Fruit fly (Drosophila melanogaster) whole organism, wandering third instar larva: Measurements from ENCODE around the gene mRpL35.

Experiments used
- Abd-B ChIP-seq: fragments of >200 bp; optimal IDR thresholded peaks from 2 replicates; lab custom pipeline; 2017; ENCODE audit warnings: missing biosample characterization, missing genetic modification characterization
- CG32264 ChIP-seq: fragments of 200-800 bp; sonication (Bioruptor generic); optimal IDR thresholded peaks from 2 replicates; lab custom pipeline; 2016; ENCODE audit warnings: missing biosample characterization, missing genetic modification characterization
- CG9705 ChIP-seq: fragments of 200-800 bp; sonication (Bioruptor generic); optimal IDR thresholded peaks from 2 replicates; lab custom pipeline; 2018; ENCODE audit warnings: missing biosample characterization, mild to moderate bottlenecking, missing genetic modification characterization
- CrebA ChIP-seq: fragments of 200-800 bp; sonication (Bioruptor generic); optimal IDR thresholded peaks from 2 replicates; lab custom pipeline; 2016; ENCODE audit warnings: missing biosample characterization, mild to moderate bottlenecking, missing genetic modification characterization, borderline replicate concordance
- Dfd ChIP-seq: fragments of >200 bp; optimal IDR thresholded peaks from 2 replicates; lab custom pipeline; 2017; ENCODE audit warnings: missing biosample characterization, missing genetic modification characterization
- Dif ChIP-seq: fragments of 200-275, 200-300 bp; sonication (Bioruptor generic); optimal IDR thresholded peaks from 2 replicates; lab custom pipeline; 2018; ENCODE audit warnings: missing biosample characterization, missing genetic modification characterization; ENCODE audit not compliant: partially characterized antibody
- HLH106 ChIP-seq: fragments of 200-800 bp; optimal IDR thresholded peaks from 3 replicates; lab custom pipeline; 2019; ENCODE audit warnings: missing biosample characterization, mild to moderate bottlenecking, missing genetic modification characterization, moderate library complexity
- Hnf4 ChIP-seq: fragments of 200-800 bp; sonication (Bioruptor generic); optimal IDR thresholded peaks from 2 replicates; lab custom pipeline; 2016; ENCODE audit warnings: missing biosample characterization, mild to moderate bottlenecking, missing genetic modification characterization
- Hr78 ChIP-seq: fragments of >200 bp; optimal IDR thresholded peaks from 2 replicates; lab custom pipeline; 2017; ENCODE audit warnings: missing biosample characterization, missing genetic modification characterization
- Hr83 ChIP-seq: fragments of 200-300 bp; sonication (Bioruptor generic); optimal IDR thresholded peaks from 2 replicates; lab custom pipeline; 2016; ENCODE audit warnings: missing biosample characterization, mild to moderate bottlenecking, missing genetic modification characterization, moderate library complexity; ENCODE audit not compliant: poor library complexity, severe bottlenecking
- Mio ChIP-seq: sonication (Bioruptor generic); optimal IDR thresholded peaks from 2 replicates; lab custom pipeline; 2016; ENCODE audit warnings: missing biosample characterization, missing genetic modification characterization
- Myc ChIP-seq: fragments of >200 bp; optimal IDR thresholded peaks from 2 replicates; lab custom pipeline; 2017
- OdsH ChIP-seq: fragments of 200-800 bp; sonication (Bioruptor generic); optimal IDR thresholded peaks from 2 replicates; lab custom pipeline; 2016; ENCODE audit warnings: missing biosample characterization, mild to moderate bottlenecking, missing genetic modification characterization
- Rel ChIP-seq, 2 experiments: fragments of 200-800 bp; sonication (Bioruptor generic) in 1 of 2; optimal IDR thresholded peaks; 2 replicates in 1 of 2; 3 replicates in 1 of 2; lab custom pipeline; 2016 to 2019; ENCODE audit warnings: mild to moderate bottlenecking in 2 of 2, missing biosample characterization in 2 of 2, missing genetic modification characterization in 2 of 2, moderate library complexity in 1 of 2
- Sp1 ChIP-seq: fragments of 200-800 bp; sonication (Bioruptor generic); optimal IDR thresholded peaks from 3 replicates; lab custom pipeline; 2019; ENCODE audit warnings: missing biosample characterization, mild to moderate bottlenecking, missing genetic modification characterization, moderate library complexity
- br ChIP-seq: fragments of 200-800 bp; sonication (Bioruptor generic); optimal IDR thresholded peaks from 2 replicates; lab custom pipeline; 2016; ENCODE audit warnings: missing biosample characterization, missing genetic modification characterization
- brk ChIP-seq: fragments of 200-800 bp; sonication (Bioruptor generic); optimal IDR thresholded peaks from 2 replicates; lab custom pipeline; 2016; ENCODE audit warnings: missing biosample characterization, mild to moderate bottlenecking, missing genetic modification characterization
- dl ChIP-seq, 2 experiments: fragments of 175-275, 200-275 bp in 1 of 2; fragments of 200-275 bp in 1 of 2; sonication (Bioruptor generic); optimal IDR thresholded peaks; lab custom pipeline; 2018; ENCODE audit warnings: mild to moderate bottlenecking in 2 of 2, missing biosample characterization in 2 of 2, missing genetic modification characterization in 2 of 2, moderate library complexity in 2 of 2; ENCODE audit not compliant: partially characterized antibody in 2 of 2, insufficient read depth in 1 of 2
- dmrt93B ChIP-seq: fragments of 200-800 bp; sonication (Bioruptor generic); optimal IDR thresholded peaks from 2 replicates; lab custom pipeline; 2018; ENCODE audit warnings: missing biosample characterization, mild to moderate bottlenecking, missing genetic modification characterization
- dsf ChIP-seq: sonication (Bioruptor generic); optimal IDR thresholded peaks from 2 replicates; lab custom pipeline; 2016; ENCODE audit warnings: missing biosample characterization, missing genetic modification characterization, borderline replicate concordance
- ey ChIP-seq: fragments of 200-800 bp; sonication (Bioruptor generic); optimal IDR thresholded peaks from 2 replicates; lab custom pipeline; 2016; ENCODE audit warnings: missing biosample characterization, missing genetic modification characterization
- h ChIP-seq: fragments of 200-800 bp; sonication (Bioruptor generic); optimal IDR thresholded peaks from 3 replicates; lab custom pipeline; 2016; ENCODE audit warnings: missing biosample characterization, mild to moderate bottlenecking, missing genetic modification characterization
- jim ChIP-seq: fragments of 175-275, 200-325 bp; sonication (Bioruptor generic); optimal IDR thresholded peaks from 2 replicates; lab custom pipeline; 2016; ENCODE audit warnings: missing biosample characterization, mild to moderate bottlenecking, missing genetic modification characterization
- lola ChIP-seq: fragments of >200 bp; optimal IDR thresholded peaks from 2 replicates; lab custom pipeline; 2017; ENCODE audit warnings: missing biosample characterization, missing genetic modification characterization
- pan ChIP-seq: fragments of >200 bp; optimal IDR thresholded peaks from 2 replicates; lab custom pipeline; 2017
- psq ChIP-seq: fragments of 200-800 bp; sonication (Bioruptor generic); optimal IDR thresholded peaks from 3 replicates; lab custom pipeline; 2017; ENCODE audit warnings: missing biosample characterization, mild to moderate bottlenecking, missing genetic modification characterization, moderate library complexity
- rgr ChIP-seq: fragments of 200-800 bp; sonication (Bioruptor generic); optimal IDR thresholded peaks from 3 replicates; lab custom pipeline; 2016; ENCODE audit warnings: missing biosample characterization, mild to moderate bottlenecking, missing genetic modification characterization
- sage ChIP-seq: fragments of 200-800 bp; sonication (Bioruptor generic); optimal IDR thresholded peaks from 2 replicates; lab custom pipeline; 2016; ENCODE audit warnings: missing biosample characterization, mild to moderate bottlenecking, missing genetic modification characterization
- sv ChIP-seq: fragments of 200-800 bp; sonication (Bioruptor generic); optimal IDR thresholded peaks from 3 replicates; lab custom pipeline; 2016; ENCODE audit warnings: missing biosample characterization, missing genetic modification characterization
- tai ChIP-seq: sonication (Bioruptor generic); optimal IDR thresholded peaks from 2 replicates; lab custom pipeline; 2016; ENCODE audit warnings: missing biosample characterization, missing genetic modification characterization
- usp ChIP-seq: fragments of >200 bp; optimal IDR thresholded peaks from 2 replicates; lab custom pipeline; 2017; ENCODE audit warnings: missing biosample characterization, missing genetic modification characterization
- woc ChIP-seq: sonication (Bioruptor generic); optimal IDR thresholded peaks from 2 replicates; lab custom pipeline; 2016; ENCODE audit warnings: missing biosample characterization, mild to moderate bottlenecking, missing genetic modification characterization

The mRpL35 gene

dm6 chr3R:21977784-21978183 lies 45.5 kb upstream of the mRpL35 start:
- TF ChIP-seq Rel (GFP tag; optimal IDR thresholded peaks at IDR 0.05; lab: Kevin White, UChicago), result no peak
- TF ChIP-seq Rel (tag; optimal IDR thresholded peaks at IDR 0.05; lab: Kevin White, UChicago), result no peak
- no peak for TF ChIP-seq br (GFP tag; lab: Kevin White, UChicago)
- no peak for TF ChIP-seq rgr
- no peak for TF ChIP-seq dl (GFP tag; optimal IDR thresholded peaks at IDR 0.05; lab: Kevin White, UChicago; ENCODE audit: insufficient read depth in 1 of 2, partially characterized antibody in 2 of 2)
- TF ChIP-seq sage (GFP tag; lab: Kevin White, UChicago), result no peak
- no peak for TF ChIP-seq OdsH
- no peak for TF ChIP-seq Sp1 (GFP tag; lab: Kevin White, UChicago)
- no peak for TF ChIP-seq pan (lab: Kevin White, UChicago)
- TF ChIP-seq jim (GFP tag; lab: Kevin White, UChicago), result no peak
- no peak for TF ChIP-seq h (GFP tag; lab: Kevin White, UChicago)

- TF ChIP-seq psq (no peak), CG9705 (GFP tag; lab: Kevin White, UChicago) (no peak), Rel (GFP tag; optimal IDR thresholded peaks at IDR 0.05; lab: Kevin White, UChicago) (no peak), Rel (tag; optimal IDR thresholded peaks at IDR 0.05; lab: Kevin White, UChicago) (no peak), Abd-B (GFP tag; lab: Kevin White, UChicago) (no peak), dmrt93B (GFP tag; lab: Kevin White, UChicago) (no peak), dl (GFP tag; optimal IDR thresholded peaks at IDR 0.05; lab: Kevin White, UChicago; ENCODE audit: insufficient read depth in 1 of 2, partially characterized antibody in 2 of 2) (no peak), dsf (GFP tag; lab: Kevin White, UChicago) (no peak), tai (no peak), Dif (GFP tag; lab: Kevin White, UChicago) (no peak), sv (no peak), Myc (lab: Kevin White, UChicago) (no peak), Mio (GFP tag; lab: Kevin White, UChicago) (no peak), brk (GFP tag; lab: Kevin White, UChicago) (no peak), Dfd (GFP tag; lab: Kevin White, UChicago) (no peak), OdsH (no peak), rgr (no peak), jim (GFP tag; lab: Kevin White, UChicago) (no peak), HLH106 (no peak), woc (GFP tag; lab: Kevin White, UChicago) (no peak), CrebA (no peak)
Observed at dm6 chr3R:21979386-21979785, 43.9 kb upstream of the mRpL35 start.

- TF ChIP-seq Rel (GFP tag; optimal IDR thresholded peaks at IDR 0.05; lab: Kevin White, UChicago) (no peak), Rel (tag; optimal IDR thresholded peaks at IDR 0.05; lab: Kevin White, UChicago) (no peak), lola (GFP tag; lab: Kevin White, UChicago) (no peak), Hnf4 (GFP tag; lab: Kevin White, UChicago) (no peak), woc (GFP tag; lab: Kevin White, UChicago) (no peak), ey (GFP tag; lab: Kevin White, UChicago) (no peak), usp (GFP tag; lab: Kevin White, UChicago) (no peak), OdsH (no peak)
Observed at dm6 chr3R:21987546-21987945, 35.8 kb upstream of the mRpL35 start.

dm6 chr3R:21989770-21990169 lies 33.6 kb upstream of the mRpL35 start:
- TF ChIP-seq Hr83 (GFP tag; lab: Kevin White, UChicago) (no peak), Rel (GFP tag; optimal IDR thresholded peaks at IDR 0.05; lab: Kevin White, UChicago) (no peak), Rel (tag; optimal IDR thresholded peaks at IDR 0.05; lab: Kevin White, UChicago) (no peak), Sp1 (GFP tag; lab: Kevin White, UChicago) (no peak), CG32264 (GFP tag; lab: Kevin White, UChicago) (no peak), Hr78 (GFP tag; lab: Kevin White, UChicago) (no peak), br (GFP tag; lab: Kevin White, UChicago) (no peak)
- TF ChIP-seq, all 38 proteins: peak for 0

dm6 chr3R:21991603-21992002 lies 31.7 kb upstream of the mRpL35 start:
- TF ChIP-seq Hr83 (GFP tag; lab: Kevin White, UChicago) (no peak), Hnf4 (GFP tag; lab: Kevin White, UChicago) (no peak), psq (no peak), lola (GFP tag; lab: Kevin White, UChicago) (no peak), ey (GFP tag; lab: Kevin White, UChicago) (no peak), Dif (GFP tag; lab: Kevin White, UChicago) (no peak), tai (no peak), dl (GFP tag; optimal IDR thresholded peaks at IDR 0.05; lab: Kevin White, UChicago; ENCODE audit: insufficient read depth in 1 of 2, partially characterized antibody in 2 of 2) (no peak), usp (GFP tag; lab: Kevin White, UChicago) (no peak), Dfd (GFP tag; lab: Kevin White, UChicago) (no peak), CrebA (no peak), pan (lab: Kevin White, UChicago) (no peak)
- TF ChIP-seq, all 38 proteins: peak for 0
